Worm (Caenorhabditis elegans): ENCODE results near the gene ctbp-1.

DNA sequence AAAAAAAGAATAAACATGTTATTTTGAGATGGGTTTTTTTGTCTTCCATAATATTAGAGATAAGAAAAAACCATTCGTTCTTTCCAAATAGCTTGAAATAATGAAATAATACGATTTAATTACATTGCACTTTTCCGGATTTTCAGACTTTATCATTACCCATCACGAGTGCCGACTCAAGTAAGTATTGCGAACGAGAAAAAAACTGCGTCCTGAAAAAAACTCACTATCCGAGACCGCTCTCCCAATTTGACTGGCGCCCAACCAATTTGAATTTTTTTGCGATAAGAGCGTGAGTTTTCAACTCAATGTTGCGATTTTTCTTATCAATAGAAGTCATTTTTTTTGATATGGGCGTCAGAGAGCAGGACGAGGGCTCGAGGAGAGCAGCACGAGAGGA is 49.5 kb upstream of the ctbp-1 start:
- TF ChIP-seq dao-5 (tag; optimal IDR thresholded peaks at IDR 0.05): no peak
- no peak for TF ChIP-seq him-1 (tag; optimal IDR thresholded peaks at IDR 0.05)

All from whole organism, L4/young adult.